Worm (Caenorhabditis elegans): ENCODE data around the gene srh-265.
A peak's percentile ranks its signal among the peaks of the same experiment; 100 is the strongest.

srh-265 gene

DNA sequence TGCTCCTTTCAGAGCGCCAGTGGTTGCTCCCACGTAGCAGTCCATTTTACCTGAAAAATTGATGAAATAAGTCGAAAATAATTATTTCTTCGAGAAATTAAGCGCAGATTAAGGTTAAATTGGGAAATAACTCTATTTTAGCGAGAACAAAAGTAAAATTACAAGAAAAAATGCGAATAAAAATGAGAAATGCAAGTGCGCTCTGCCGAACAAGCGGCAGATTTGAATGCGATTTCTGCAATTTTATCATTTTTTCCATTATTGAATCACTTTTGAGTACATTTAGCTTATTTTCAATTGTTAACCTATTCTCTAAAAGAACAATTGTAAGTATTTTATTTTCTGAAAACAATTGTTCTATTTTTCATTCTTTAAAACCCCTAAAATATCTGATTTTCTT, 21.1 kb upstream of the srh-265 start, which contains the start of gene T06E6.1:
TSS of gene T06E6.1 (minus strand) at position 56 of the 400 bp plus-strand sequence.
- TF ChIP-seq him-1 (tag; optimal IDR thresholded peaks at IDR 0.05): no peak
- peak; percentile 10 for TF ChIP-seq lin-54 (GFP tag; optimal IDR thresholded peaks at IDR 0.05)
- no peak for TF ChIP-seq tbp1 (GFP tag; optimal IDR thresholded peaks at IDR 0.05)

DNA sequence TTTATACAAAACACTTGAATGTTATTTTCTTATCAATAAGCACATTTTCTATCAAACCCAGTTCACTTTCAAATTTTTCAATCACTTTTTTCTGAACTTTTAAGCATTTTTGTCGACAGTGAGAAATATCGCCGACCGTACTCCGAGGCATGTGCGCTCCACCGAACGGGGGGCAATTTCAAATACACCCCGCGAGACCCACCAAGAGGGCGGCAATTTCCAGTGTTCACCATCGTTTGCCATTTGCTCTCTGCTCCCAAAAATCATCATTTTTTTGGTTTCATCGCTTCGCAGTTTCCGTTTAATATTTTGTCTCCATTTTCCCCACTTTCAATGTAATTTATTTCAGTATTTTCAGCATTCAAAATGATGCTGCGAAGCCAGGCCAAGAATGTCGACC, 20.7 kb upstream of the srh-265 start, which contains the start of gene cyb-3:
TSS of gene cyb-3 (plus strand) at position 350 of the 400 bp plus-strand sequence.
- no peak for TF ChIP-seq aptf-3 (GFP tag; IDR thresholded peaks at IDR 0.05)
- TF ChIP-seq lin-35 (GFP tag; optimal IDR thresholded peaks at IDR 0.05): peak in 1 of 3 experiments; percentile 69
- no peak for TF ChIP-seq lin-26 (GFP tag; IDR thresholded peaks at IDR 0.05)
- TF ChIP-seq ztf-28 (GFP tag; IDR thresholded peaks at IDR 0.05): no peak
- no peak for TF ChIP-seq nfya-1 (tag; optimal IDR thresholded peaks at IDR 0.05; ENCODE audit: borderline replicate concordance, insufficient read depth)
- no peak for TF ChIP-seq attf-5 (GFP tag; optimal IDR thresholded peaks at IDR 0.05)
- peak; percentile 89 for TF ChIP-seq madf-3 (GFP tag; IDR thresholded peaks at IDR 0.05)
- TF ChIP-seq unc-130 (GFP tag; optimal IDR thresholded peaks at IDR 0.05): peak; percentile 36
- no peak for TF ChIP-seq hmg-20 (GFP tag; IDR thresholded peaks at IDR 0.05)
- peak; percentile 71 for TF ChIP-seq F33H1.4 (GFP tag; IDR thresholded peaks at IDR 0.05)
- peak; percentile 28; the same call in 1 of the 2 replicates for TF ChIP-seq pbrm-1 (GFP tag; IDR thresholded peaks at IDR 0.05)
- TF ChIP-seq snpc-3.4 (tag; optimal IDR thresholded peaks at IDR 0.05): peak; percentile 68
- peak; percentile 92 for TF ChIP-seq madf-8 (GFP tag; conservative IDR thresholded peaks at IDR 0.05)
- no peak for TF ChIP-seq ztf-26 (tag; optimal IDR thresholded peaks at IDR 0.05)
- TF ChIP-seq nfya-2 (GFP tag; IDR thresholded peaks at IDR 0.05): no peak
- peak; percentile 59; the same call in 1 of the 2 replicates for TF ChIP-seq rcor-1 (GFP tag; IDR thresholded peaks at IDR 0.05)
- TF ChIP-seq let-526 (GFP tag; IDR thresholded peaks at IDR 0.05): no peak
- no peak for TF ChIP-seq unc-62 (GFP tag; optimal IDR thresholded peaks at IDR 0.05)
- no peak for TF ChIP-seq ztf-3 (GFP tag; optimal IDR thresholded peaks at IDR 0.05)
- peak; percentile 80 for TF ChIP-seq B0019.2 (GFP tag; conservative IDR thresholded peaks at IDR 0.05)
- TF ChIP-seq Y95B8A.8 (GFP tag; IDR thresholded peaks at IDR 0.05): peak; percentile 67; the same call in 1 of the 2 replicates
- no peak for TF ChIP-seq zim-3 (tag; optimal IDR thresholded peaks at IDR 0.05)
- peak; percentile 55; the same call in 1 of the 2 replicates for TF ChIP-seq hmg-1.2 (GFP tag; IDR thresholded peaks at IDR 0.05)
- TF ChIP-seq F23B12.7 (tag; optimal IDR thresholded peaks at IDR 0.05; ENCODE audit: insufficient read depth): no peak
- TF ChIP-seq ceh-91 (GFP tag; IDR thresholded peaks at IDR 0.05): peak; percentile 91
- TF ChIP-seq Y56A3A.18 (GFP tag; IDR thresholded peaks at IDR 0.05): no peak
- TF ChIP-seq Y53F4B.3 (GFP tag; IDR thresholded peaks at IDR 0.05): no peak; the same call in 1 of the 2 replicates
- TF ChIP-seq sea-2 (GFP tag; IDR thresholded peaks at IDR 0.05): no peak
- TF ChIP-seq Y67H2A.10 (GFP tag; conservative IDR thresholded peaks at IDR 0.05): no peak
- no peak for TF ChIP-seq snpc-1.3 (tag; optimal IDR thresholded peaks at IDR 0.05; ENCODE audit: insufficient read depth)
- no peak for TF ChIP-seq nhr-80 (tag; optimal IDR thresholded peaks at IDR 0.05)
- no peak for TF ChIP-seq egl-18 (GFP tag; IDR thresholded peaks at IDR 0.05)
- peak; percentile 85 for TF ChIP-seq dpl-1 (GFP tag; optimal IDR thresholded peaks at IDR 0.05)
- TF ChIP-seq bed-2 (GFP tag; IDR thresholded peaks at IDR 0.05): no peak
- TF ChIP-seq snpc-1.1 (tag; optimal IDR thresholded peaks at IDR 0.05; ENCODE audit: insufficient read depth): no peak
- TF ChIP-seq T07F8.4 (tag; optimal IDR thresholded peaks at IDR 0.05): no peak
- TF ChIP-seq dox-1 (GFP tag; IDR thresholded peaks at IDR 0.05): peak; percentile 60; the same call in 1 of the 2 replicates
- no peak for TF ChIP-seq aptf-2 (GFP tag; conservative IDR thresholded peaks at IDR 0.05)
- no peak for TF ChIP-seq atf-7 (tag; optimal IDR thresholded peaks at IDR 0.05)
- TF ChIP-seq ets-4 (GFP tag; optimal IDR thresholded peaks at IDR 0.05): no peak
- peak; percentile 48 for TF ChIP-seq tlf-1 (GFP tag; optimal IDR thresholded peaks at IDR 0.05)
- no peak for TF ChIP-seq Y79H2A.3 (GFP tag; conservative IDR thresholded peaks at IDR 0.05)
- peak; percentile 84 for TF ChIP-seq mcd-1 (GFP tag; IDR thresholded peaks at IDR 0.05)
- peak; percentile 91 for TF ChIP-seq D2030.7 (GFP tag; IDR thresholded peaks at IDR 0.05)
